Worm (Caenorhabditis elegans) whole organism, early embryonic: ENCODE results near the gene F10E9.5.

Experiments used
- B0310.2 ChIP-seq: sonication (generic microtip); optimal IDR thresholded peaks from 2 replicates; lab custom pipeline; 2016; ENCODE audit warnings: mild to moderate bottlenecking, missing genetic modification characterization, missing compliant biosample characterization
- aly-1 ChIP-seq: sonication (generic microtip); optimal IDR thresholded peaks from 2 replicates; lab custom pipeline; 2016; ENCODE audit warnings: missing genetic modification characterization, missing compliant biosample characterization
- ama-1 ChIP-seq: fragments of 150-350 bp; optimal IDR thresholded peaks from 2 replicates; lab custom pipeline; 2014
- ceh-13 ChIP-seq: fragments of 200-800 bp; sonication (Bioruptor generic); optimal IDR thresholded peaks from 2 replicates; lab custom pipeline; 2018; ENCODE audit warnings: mild to moderate bottlenecking, missing genetic modification characterization, missing compliant biosample characterization
- ceh-36 ChIP-seq: sonication (generic microtip); optimal IDR thresholded peaks from 2 replicates; lab custom pipeline; 2016; ENCODE audit warnings: missing genetic modification characterization, inconsistent platforms, missing compliant biosample characterization
- flt-1 ChIP-seq: fragments of 200-800 bp; sonication (Bioruptor generic); IDR thresholded peaks from 2 replicates; pipeline ENCODE4 v1.3.6; 2022; ENCODE audit warnings: missing genetic modification characterization, missing compliant biosample characterization
- hmbx-1 ChIP-seq: sonication (generic microtip); optimal IDR thresholded peaks from 2 replicates; lab custom pipeline; 2016; ENCODE audit warnings: mild to moderate bottlenecking, missing genetic modification characterization, missing compliant biosample characterization
- hnd-1 ChIP-seq: sonication (generic microtip); optimal IDR thresholded peaks from 2 replicates; lab custom pipeline; 2016; ENCODE audit warnings: missing genetic modification characterization, missing compliant biosample characterization
- pes-1 ChIP-seq: fragments of 200-800 bp; sonication (Bioruptor generic); IDR thresholded peaks from 2 replicates; pipeline ENCODE4 v1.3.6; 2022; ENCODE audit warnings: missing genetic modification reagents, missing genetic modification characterization, missing compliant biosample characterization
- scrt-1 ChIP-seq: fragments of 200-800 bp; sonication (Bioruptor generic); IDR thresholded peaks from 2 replicates; pipeline ENCODE4 v1.3.6; 2022; ENCODE audit warnings: missing genetic modification characterization, missing compliant biosample characterization
- sea-1 ChIP-seq: fragments of 200-800 bp; sonication (Bioruptor generic); conservative IDR thresholded peaks from 2 replicates; pipeline ENCODE4 v1.3.6; 2022; ENCODE audit warnings: missing genetic modification characterization, missing compliant biosample characterization
- tbx-11 ChIP-seq: fragments of 200-800 bp; sonication (Bioruptor generic); IDR thresholded peaks from 2 replicates; pipeline ENCODE4 v1.3.6; 2022; ENCODE audit warnings: missing genetic modification characterization, missing compliant biosample characterization
- tbx-37 ChIP-seq: fragments of 200-800 bp; sonication (Bioruptor generic); conservative IDR thresholded peaks from 2 replicates; pipeline ENCODE4 v1.3.6; 2022; ENCODE audit warnings: missing genetic modification reagents, missing genetic modification characterization, missing compliant biosample characterization

DNA sequence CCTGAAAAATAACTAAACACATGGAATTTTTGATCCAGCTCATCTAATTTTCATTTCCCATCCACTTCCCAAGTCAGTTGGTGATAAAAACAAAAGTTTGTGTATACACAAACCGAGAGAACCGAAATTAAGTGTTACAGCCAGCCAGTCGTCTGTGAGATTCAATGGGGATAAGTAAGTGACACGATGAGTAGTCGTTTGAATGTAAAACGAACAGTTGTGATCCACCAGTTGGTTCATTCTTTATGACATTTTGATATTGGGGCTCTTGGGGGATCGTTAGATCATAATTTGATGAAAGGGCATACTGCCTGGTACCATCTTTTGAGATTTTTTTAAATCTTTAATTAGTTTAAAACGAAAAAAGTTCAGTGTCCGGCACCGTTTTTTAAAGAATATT is 20.6 kb upstream of the F10E9.5 start:
- TF ChIP-seq scrt-1 (GFP tag; lab: Robert Waterston, UW) (no peak), flt-1 (no peak), B0310.2 (tag; lab: Kevin White, UChicago) (no peak), hnd-1 (no peak), ama-1 (lab: Kevin White, UChicago) (no peak), pes-1 (GFP tag; lab: Robert Waterston, UW) (no peak), hmbx-1 (no peak), ceh-36 (tag; lab: Kevin White, UChicago) (no peak), ceh-13 (no peak), aly-1 (tag; lab: Kevin White, UChicago) (no peak), tbx-11 (no peak), sea-1 (no peak), tbx-37 (GFP tag; lab: Robert Waterston, UW) (no peak)
